Worm (Caenorhabditis elegans): ENCODE data around the gene tsn-1.

The tsn-1 gene

ce11 chrII:4698266-4698771, 8.3 kb upstream of the tsn-1 start, which contains the start of the genes rpn-5 and scc-1:
TSS of gene rpn-5 (minus strand) at chrII:4698427.
TSS of gene scc-1 (plus strand) at chrII:4698721.
- no peak for TF ChIP-seq pros-1 (tag; optimal IDR thresholded peaks at IDR 0.05)
- peak; percentile 97 for TF ChIP-seq unc-55 (GFP tag; optimal IDR thresholded peaks at IDR 0.05)
- no peak for TF ChIP-seq unc-86 (tag; optimal IDR thresholded peaks at IDR 0.05)
- no peak for TF ChIP-seq pha-2 (tag; optimal IDR thresholded peaks at IDR 0.05)
- no peak for TF ChIP-seq sox-2 (GFP tag; IDR thresholded peaks at IDR 0.05)
- no peak for TF ChIP-seq ztf-16 (tag; optimal IDR thresholded peaks at IDR 0.05)
- no peak for TF ChIP-seq ceh-9 (tag; optimal IDR thresholded peaks at IDR 0.05)
- no peak for TF ChIP-seq ceh-45 (GFP tag; IDR thresholded peaks at IDR 0.05)
- no peak for TF ChIP-seq syd-9 (tag; optimal IDR thresholded peaks at IDR 0.05)
- peak; percentile 33 for TF ChIP-seq pax-1 (tag; optimal IDR thresholded peaks at IDR 0.05)
- peak; percentile 25 for TF ChIP-seq tbx-2 (tag; optimal IDR thresholded peaks at IDR 0.05)
- TF ChIP-seq ets-4 (tag; optimal IDR thresholded peaks at IDR 0.05) = no peak
- no peak for TF ChIP-seq che-1 (tag; optimal IDR thresholded peaks at IDR 0.05)
- TF ChIP-seq ceh-22 (tag; optimal IDR thresholded peaks at IDR 0.05) = no peak
- peak; percentile 85 for TF ChIP-seq nfya-1 (tag; optimal IDR thresholded peaks at IDR 0.05)
- TF ChIP-seq ceh-24 (tag; optimal IDR thresholded peaks at IDR 0.05) = no peak
- TF ChIP-seq ceh-19 (GFP tag; optimal IDR thresholded peaks at IDR 0.05) = no peak
- no peak for TF ChIP-seq pqm-1 (tag; optimal IDR thresholded peaks at IDR 0.05)
- TF ChIP-seq unc-42 (tag; optimal IDR thresholded peaks at IDR 0.05) = peak; percentile 3
- TF ChIP-seq odd-2 (tag; optimal IDR thresholded peaks at IDR 0.05) = no peak
- TF ChIP-seq ref-2 (tag; optimal IDR thresholded peaks at IDR 0.05) = peak; percentile 21
- no peak for TF ChIP-seq ceh-2 (tag; optimal IDR thresholded peaks at IDR 0.05)
- no peak for TF ChIP-seq ceh-48 (tag; optimal IDR thresholded peaks at IDR 0.05)

ce11 chrII:4701482-4702119, 5.0 kb upstream of the tsn-1 start, which contains the start of gene unc-85:
TSS of gene unc-85 (plus strand) at chrII:4702069.
- TF ChIP-seq Y22D7AL.16 (tag; optimal IDR thresholded peaks at IDR 0.05) (peak; percentile 8), fkh-6 (tag; optimal IDR thresholded peaks at IDR 0.05) (peak; percentile 41), ceh-2 (tag; optimal IDR thresholded peaks at IDR 0.05) (peak; percentile 66), F13H6.1 (tag; optimal IDR thresholded peaks at IDR 0.05) (peak; percentile 60), zip-5 (tag; optimal IDR thresholded peaks at IDR 0.05) (peak; percentile 56), pqm-1 (tag; optimal IDR thresholded peaks at IDR 0.05) (peak; percentile 60), lin-11 (tag; optimal IDR thresholded peaks at IDR 0.05) (peak; percentile 35), nfya-1 (tag; optimal IDR thresholded peaks at IDR 0.05) (peak; percentile 78), ceh-6 (GFP tag; optimal IDR thresholded peaks at IDR 0.05) (peak; percentile 44), tbx-7 (tag; optimal IDR thresholded peaks at IDR 0.05) (peak; percentile 41), ceh-48 (tag; optimal IDR thresholded peaks at IDR 0.05) (peak; percentile 16), ref-2 (tag; optimal IDR thresholded peaks at IDR 0.05) (peak; percentile 85), dmd-4 (tag; optimal IDR thresholded peaks at IDR 0.05; ENCODE audit: borderline replicate concordance) (peak; percentile 64), C08G9.2 (tag; optimal IDR thresholded peaks at IDR 0.05) (peak; percentile 73), fax-1 (tag; optimal IDR thresholded peaks at IDR 0.05) (peak; percentile 45), pha-2 (tag; optimal IDR thresholded peaks at IDR 0.05) (peak; percentile 17), K09A11.1 (tag; optimal IDR thresholded peaks at IDR 0.05; ENCODE audit: insufficient read depth) (peak; percentile 3), unc-3 (GFP tag; conservative IDR thresholded peaks at IDR 0.05) (0 out of 2 replicates have a peak, but pooled peaks have one; percentile 20), unc-3 (tag; optimal IDR thresholded peaks at IDR 0.05) (peak; percentile 73), ceh-14 (tag; optimal IDR thresholded peaks at IDR 0.05) (peak; percentile 91), eyg-1 (tag; optimal IDR thresholded peaks at IDR 0.05) (peak; percentile 26), unc-42 (tag; optimal IDR thresholded peaks at IDR 0.05) (peak; percentile 70), ztf-16 (tag; optimal IDR thresholded peaks at IDR 0.05) (peak; percentile 51), ets-4 (tag; optimal IDR thresholded peaks at IDR 0.05) (peak; percentile 19), rnt-1 (tag; optimal IDR thresholded peaks at IDR 0.05) (peak; percentile 55), sox-4 (tag; optimal IDR thresholded peaks at IDR 0.05) (peak; percentile 63), T23F11.4 (GFP tag; optimal IDR thresholded peaks at IDR 0.05) (peak; percentile 47), ceh-18 (tag; optimal IDR thresholded peaks at IDR 0.05) (peak; percentile 73), ceh-19 (GFP tag; optimal IDR thresholded peaks at IDR 0.05) (peak; percentile 61), tbx-2 (tag; optimal IDR thresholded peaks at IDR 0.05) (peak; percentile 91), C38D4.7 (GFP tag; optimal IDR thresholded peaks at IDR 0.05) (peak; percentile 3), gmeb-2 (tag; optimal IDR thresholded peaks at IDR 0.05) (peak; percentile 59), unc-86 (tag; optimal IDR thresholded peaks at IDR 0.05) (peak; percentile 77), hlh-8 (tag; optimal IDR thresholded peaks at IDR 0.05) (peak; percentile 65), pat-9 (tag; optimal IDR thresholded peaks at IDR 0.05) (peak; percentile 33), ceh-34 (tag; optimal IDR thresholded peaks at IDR 0.05) (peak; percentile 75), ttx-3 (tag; optimal IDR thresholded peaks at IDR 0.05) (peak; percentile 60)
